Fruit fly (Drosophila melanogaster): Measurements from ENCODE around the gene Strump.

The Strump gene

DNA sequence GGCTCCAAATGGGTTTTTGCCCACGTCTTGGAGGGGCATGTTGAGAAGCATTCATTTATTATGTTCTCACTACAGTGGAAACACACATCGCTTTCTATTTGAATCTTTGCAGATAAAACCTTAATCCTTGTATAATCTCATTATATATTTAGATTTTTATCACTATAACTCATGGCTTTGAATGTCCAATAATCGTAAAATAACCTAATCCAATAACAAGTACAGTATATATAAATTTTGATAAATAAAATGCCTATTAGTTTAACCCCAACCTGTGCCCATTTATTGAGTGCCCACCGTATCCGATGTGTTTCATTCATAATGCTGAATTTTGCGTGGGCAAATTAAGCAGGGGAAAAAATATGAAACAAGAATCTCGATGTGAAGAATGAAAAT is 24.7 kb downstream of the Strump start (continued):
- TF ChIP-seq dan (GFP tag; IDR thresholded peaks at IDR 0.05), result no peak
- TF ChIP-seq CG17612 (GFP tag; IDR thresholded peaks at IDR 0.05), result no peak
- TF ChIP-seq CG6765 (GFP tag; optimal IDR thresholded peaks at IDR 0.05), result peak; percentile 33
- TF ChIP-seq HLH3B (GFP tag; IDR thresholded peaks at IDR 0.05), result 0 out of 2 replicates have a peak, but pooled peaks have one; percentile 11
- peak; percentile 14 for TF ChIP-seq nmo (GFP tag; optimal IDR thresholded peaks at IDR 0.05)
- no peak for TF ChIP-seq CG12071 (GFP tag; optimal IDR thresholded peaks at IDR 0.05)
- TF ChIP-seq hth (optimal IDR thresholded peaks at IDR 0.05), result no peak
- TF ChIP-seq CG9437 (GFP tag; optimal IDR thresholded peaks at IDR 0.05), result peak; percentile 19
- peak; percentile 21 for TF ChIP-seq Xbp1 (GFP tag; optimal IDR thresholded peaks at IDR 0.05)
- no peak for TF ChIP-seq ab (GFP tag; optimal IDR thresholded peaks at IDR 0.05)
- peak; percentile 22; the same call in 1 of the 3 replicates for TF ChIP-seq tgo (GFP tag; IDR thresholded peaks at IDR 0.05)
- no peak for TF ChIP-seq gce (GFP tag; IDR thresholded peaks at IDR 0.05)
- no peak for TF ChIP-seq Hr39 (optimal IDR thresholded peaks at IDR 0.05)
- no peak for TF ChIP-seq C15 (GFP tag; IDR thresholded peaks at IDR 0.05)
- peak; percentile 3 for TF ChIP-seq Abd-B (GFP tag; optimal IDR thresholded peaks at IDR 0.05)
- TF ChIP-seq Myb (GFP tag; optimal IDR thresholded peaks at IDR 0.05), result no peak
- TF ChIP-seq Bteb2 (GFP tag; optimal IDR thresholded peaks at IDR 0.05), result no peak
- no peak for TF ChIP-seq CG34422 (GFP tag; IDR thresholded peaks at IDR 0.05)
- TF ChIP-seq CG30403 (GFP tag; optimal IDR thresholded peaks at IDR 0.05), result peak; percentile 44
- no peak for TF ChIP-seq CG14710 (tag; optimal IDR thresholded peaks at IDR 0.05)
- TF ChIP-seq NC2α (GFP tag; optimal IDR thresholded peaks at IDR 0.05), result no peak
- no peak for TF ChIP-seq CG8089 (GFP tag; optimal IDR thresholded peaks at IDR 0.05)
- TF ChIP-seq dysf (GFP tag; IDR thresholded peaks at IDR 0.05), result peak; percentile 70; the same call in 2 of the 3 replicates
- TF ChIP-seq ash1 (GFP tag; optimal IDR thresholded peaks at IDR 0.05), result no peak
- TF ChIP-seq Chrac-16 (GFP tag; optimal IDR thresholded peaks at IDR 0.05), result no peak
- TF ChIP-seq Vsx1 (GFP tag; optimal IDR thresholded peaks at IDR 0.05), result peak; percentile 27
- TF ChIP-seq zen2 (GFP tag; IDR thresholded peaks at IDR 0.05; ENCODE audit: partially characterized antibody), result no peak
- TF ChIP-seq CHES-1-like (GFP tag; optimal IDR thresholded peaks at IDR 0.05), result no peak
- 0 out of 3 replicates have a peak, but pooled peaks have one; percentile 18 for TF ChIP-seq CG17361 (GFP tag; IDR thresholded peaks at IDR 0.05)
- TF ChIP-seq CG3847 (GFP tag; IDR thresholded peaks at IDR 0.05), result 0 out of 2 replicates have a peak, but pooled peaks have one; percentile 26
- peak in 1 of 2 experiments; percentile 22 for TF ChIP-seq eve (GFP tag; optimal IDR thresholded peaks at IDR 0.05)
- TF ChIP-seq CG7745 (tag; optimal IDR thresholded peaks at IDR 0.05), result no peak
- no peak for TF ChIP-seq CG5180 (GFP tag; optimal IDR thresholded peaks at IDR 0.05)
- peak; percentile 43 for TF ChIP-seq CG2712 (tag; optimal IDR thresholded peaks at IDR 0.05)
- TF ChIP-seq CG13296 (GFP tag; optimal IDR thresholded peaks at IDR 0.05), result peak; percentile 34
- no peak for TF ChIP-seq CG17912 (GFP tag; optimal IDR thresholded peaks at IDR 0.05)
- TF ChIP-seq gsb (GFP tag; IDR thresholded peaks at IDR 0.05), result peak; percentile 41; the same call in 1 of the 2 replicates
- no peak for TF ChIP-seq Oaz (GFP tag; IDR thresholded peaks at IDR 0.05)
- no peak for TF ChIP-seq CG3838 (GFP tag; optimal IDR thresholded peaks at IDR 0.05)
- TF ChIP-seq sisA (GFP tag; IDR thresholded peaks at IDR 0.05), result no peak
- no peak for TF ChIP-seq zfh1 (GFP tag; IDR thresholded peaks at IDR 0.05)
- no peak for TF ChIP-seq D19A (tag; optimal IDR thresholded peaks at IDR 0.05)
- peak; percentile 49 for TF ChIP-seq unpg (GFP tag; optimal IDR thresholded peaks at IDR 0.05)
- peak; percentile 71 for TF ChIP-seq Fer3 (tag; optimal IDR thresholded peaks at IDR 0.05)
- peak; percentile 71 for TF ChIP-seq CG2120 (GFP tag; optimal IDR thresholded peaks at IDR 0.05)
- no peak for TF ChIP-seq Mes4 (GFP tag; optimal IDR thresholded peaks at IDR 0.05)
- TF ChIP-seq maf-S (GFP tag; optimal IDR thresholded peaks at IDR 0.05), result no peak
- 0 out of 3 replicates have a peak, but pooled peaks have one; percentile 24 for TF ChIP-seq CG11560 (tag; IDR thresholded peaks at IDR 0.05)
- TF ChIP-seq H15 (GFP tag; IDR thresholded peaks at IDR 0.05), result no peak
- no peak for TF ChIP-seq CG4328 (GFP tag; optimal IDR thresholded peaks at IDR 0.05)
- TF ChIP-seq zfh2 (GFP tag; optimal IDR thresholded peaks at IDR 0.05), result peak; percentile 9
- TF ChIP-seq Lpt (GFP tag; optimal IDR thresholded peaks at IDR 0.05), result no peak
- no peak for TF ChIP-seq CG5245 (GFP tag; optimal IDR thresholded peaks at IDR 0.05)
